Worm (Caenorhabditis elegans) whole organism, L4 larva: ENCODE measurements around the gene sec-24.1.
A peak's percentile ranks its signal among the peaks of the same experiment; 100 is the strongest.

ENCODE experiments used
- F26F4.8 ChIP-seq: fragments of 200-800 bp; sonication (Bioruptor generic); conservative IDR thresholded peaks from 2 replicates; pipeline ENCODE4 v1.3.6; 2022; ENCODE audit warnings: missing genetic modification characterization, missing compliant biosample characterization
- F49E8.2 ChIP-seq: sonication (generic microtip); optimal IDR thresholded peaks from 2 replicates; lab custom pipeline; 2016; ENCODE audit warnings: missing compliant biosample characterization, mild to moderate bottlenecking, missing genetic modification characterization, borderline replicate concordance
- T20F7.1 ChIP-seq: fragments of 200-800 bp; sonication (Bioruptor generic); optimal IDR thresholded peaks from 2 replicates; lab custom pipeline; 2018; ENCODE audit warnings: mild to moderate bottlenecking, missing genetic modification characterization, missing compliant biosample characterization
- Y48G9A.11 ChIP-seq: fragments of 200-800 bp; sonication (Bioruptor generic); IDR thresholded peaks from 2 replicates; pipeline ENCODE4 v1.3.6; 2022; ENCODE audit warnings: missing genetic modification reagents, missing genetic modification characterization, missing compliant biosample characterization
- ZK337.2 ChIP-seq: fragments of 200-800 bp; sonication (Bioruptor generic); IDR thresholded peaks from 2 replicates; pipeline ENCODE4 v1.3.6; 2022; ENCODE audit warnings: missing genetic modification reagents, missing genetic modification characterization, missing compliant biosample characterization
- ZK546.5 ChIP-seq, 2 experiments: sonication (generic microtip); optimal IDR thresholded peaks; 2 replicates each; lab custom pipeline; 2017; ENCODE audit warnings: missing biosample characterization in 2 of 2, missing genetic modification characterization in 2 of 2
- aha-1 ChIP-seq: fragments of 150-350 bp; peaks from one replicate; lab custom pipeline; 2014; ENCODE audit warnings: missing biosample characterization, missing genetic modification characterization
- aly-2 ChIP-seq: sonication (generic microtip); optimal IDR thresholded peaks from 2 replicates; lab custom pipeline; 2018; ENCODE audit warnings: missing biosample characterization, missing genetic modification characterization
- ama-1 ChIP-seq: fragments of 150-350 bp; optimal IDR thresholded peaks from 2 replicates; lab custom pipeline; 2014; ENCODE audit warnings: inconsistent platforms, mixed read lengths
- ceh-82 ChIP-seq: sonication (generic microtip); optimal IDR thresholded peaks from 2 replicates; lab custom pipeline; 2017; ENCODE audit warnings: missing biosample characterization, missing genetic modification characterization
- daf-12 ChIP-seq: fragments of 150-350 bp; optimal IDR thresholded peaks from 2 replicates; lab custom pipeline; 2014; ENCODE audit warnings: missing biosample characterization, missing genetic modification reagents, missing genetic modification characterization
- daf-16 ChIP-seq, 3 experiments: sonication (generic microtip); optimal IDR thresholded peaks; 2 replicates each; lab custom pipeline; 2016 to 2017; ENCODE audit warnings: missing genetic modification characterization in 3 of 3, missing genetic modification reagents in 3 of 3, mild to moderate bottlenecking in 2 of 3, missing compliant biosample characterization in 2 of 3, missing biosample characterization in 1 of 3, moderate library complexity in 1 of 3
- daf-19 ChIP-seq: fragments of 200-800 bp; sonication (Bioruptor generic); conservative IDR thresholded peaks from 2 replicates; pipeline ENCODE4 v1.3.6; 2022; ENCODE audit warnings: missing genetic modification characterization, missing compliant biosample characterization
- dmd-6 ChIP-seq: fragments of 200-800 bp; sonication (Bioruptor generic); IDR thresholded peaks from 2 replicates; pipeline ENCODE4 v1.3.6; 2022; ENCODE audit warnings: missing genetic modification reagents, missing genetic modification characterization, missing compliant biosample characterization
- dmd-9 ChIP-seq: fragments of 200-800 bp; sonication (Bioruptor generic); IDR thresholded peaks from 2 replicates; pipeline ENCODE4 v1.3.6; 2022; ENCODE audit warnings: missing genetic modification reagents, missing genetic modification characterization, missing compliant biosample characterization
- dpl-1 ChIP-seq: fragments of 150-350 bp; optimal IDR thresholded peaks from 2 replicates; lab custom pipeline; 2014; ENCODE audit warnings: missing biosample characterization, missing genetic modification reagents, missing genetic modification characterization
- egl-27 ChIP-seq: sonication (generic microtip); optimal IDR thresholded peaks from 3 replicates; lab custom pipeline; 2017; ENCODE audit warnings: missing biosample characterization, missing genetic modification reagents, missing genetic modification characterization
- fos-1 ChIP-seq: fragments of 150-350 bp; optimal IDR thresholded peaks from 2 replicates; lab custom pipeline; 2014; ENCODE audit warnings: missing biosample characterization, missing genetic modification characterization
- gei-8 ChIP-seq: fragments of 200-800 bp; sonication (Bioruptor generic); optimal IDR thresholded peaks from 2 replicates; lab custom pipeline; 2018; ENCODE audit warnings: mild to moderate bottlenecking, missing genetic modification characterization, missing compliant biosample characterization
- lin-13 ChIP-seq: fragments of 150-350 bp; optimal IDR thresholded peaks from 2 replicates; lab custom pipeline; 2014; ENCODE audit warnings: missing biosample characterization, missing genetic modification reagents, missing genetic modification characterization
- lir-3 ChIP-seq: sonication (generic microtip); optimal IDR thresholded peaks from 2 replicates; lab custom pipeline; 2016; ENCODE audit warnings: mild to moderate bottlenecking, missing genetic modification characterization, missing compliant biosample characterization
- mdl-1 ChIP-seq, 2 experiments: fragments of 150-350 bp in 1 of 2; sonication (generic microtip) in 1 of 2; optimal IDR thresholded peaks; 2 replicates each; lab custom pipeline; 2014 to 2017; ENCODE audit warnings: missing biosample characterization in 2 of 2, missing genetic modification characterization in 2 of 2
- nhr-10 ChIP-seq: fragments of 150-350 bp; optimal IDR thresholded peaks from 2 replicates; lab custom pipeline; 2014; ENCODE audit warnings: missing biosample characterization, missing genetic modification characterization
- nhr-28 ChIP-seq: fragments of 150-350 bp; optimal IDR thresholded peaks from 2 replicates; lab custom pipeline; 2014; ENCODE audit warnings: missing biosample characterization, missing genetic modification characterization
- pha-4 ChIP-seq, 2 experiments: fragments of 150-350 bp in 1 of 2; fragments of 200-800 bp in 1 of 2; sonication (Bioruptor generic) in 1 of 2; IDR thresholded peaks in 1 of 2; optimal IDR thresholded peaks in 1 of 2; 2 replicates each; pipeline versions ENCODE4 v1.3.6 to Lab custom; 2014 to 2022; ENCODE audit warnings: missing genetic modification characterization in 2 of 2, missing genetic modification reagents in 2 of 2, missing biosample characterization in 1 of 2, missing compliant biosample characterization in 1 of 2
- set-16 ChIP-seq: fragments of 200-800 bp; sonication (Bioruptor generic); IDR thresholded peaks from 2 replicates; pipeline ENCODE4 v1.3.6; 2022; ENCODE audit warnings: missing genetic modification reagents, missing genetic modification characterization, missing compliant biosample characterization
- snpc-4 ChIP-seq: fragments of 150-350 bp; optimal IDR thresholded peaks from 2 replicates; lab custom pipeline; 2014; ENCODE audit warnings: missing biosample characterization, missing genetic modification characterization
- tra-1 ChIP-seq: fragments of 200-800 bp; sonication (Bioruptor generic); IDR thresholded peaks from 2 replicates; pipeline ENCODE4 v1.3.6; 2022; ENCODE audit warnings: missing genetic modification reagents, missing genetic modification characterization, missing compliant biosample characterization
- unc-62 ChIP-seq, 3 experiments: fragments of 150-350 bp in 1 of 3; sonication (generic microtip); optimal IDR thresholded peaks in 2 of 3; peaks in 1 of 3; 1 replicate in 1 of 3; 2 replicates in 2 of 3; lab custom pipeline; 2014 to 2017; ENCODE audit warnings: missing biosample characterization in 3 of 3, missing genetic modification characterization in 3 of 3, missing genetic modification reagents in 3 of 3, missing genotype in 1 of 3
- vab-7 ChIP-seq: fragments of 200-800 bp; sonication (Bioruptor generic); IDR thresholded peaks from 2 replicates; pipeline ENCODE4 v1.3.6; 2022; ENCODE audit warnings: missing genetic modification reagents, missing genetic modification characterization, missing compliant biosample characterization
- ztf-7 ChIP-seq: fragments of 150-350 bp; optimal IDR thresholded peaks from 2 replicates; lab custom pipeline; 2014; ENCODE audit warnings: missing biosample characterization, missing genetic modification characterization

Gene sec-24.1

ce11 chrIV:11569795-11570194, 3.8 kb upstream of the sec-24.1 start:
- TF ChIP-seq aha-1 (tag; lab: Kevin White, UChicago) (peak; percentile 3), nhr-28 (tag; lab: Kevin White, UChicago) (no peak)

- TF ChIP-seq mdl-1 (tag; optimal IDR thresholded peaks at IDR 0.05; lab: Kevin White, UChicago), result no peak
- TF ChIP-seq dmd-9 (GFP tag; lab: Robert Waterston, UW), result no peak
- no peak for TF ChIP-seq daf-16 (GFP tag; optimal IDR thresholded peaks at IDR 0.05; lab: Kevin White, UChicago)
- TF ChIP-seq daf-16 (tag; optimal IDR thresholded peaks at IDR 0.05; lab: Kevin White, UChicago), result peak; percentile 8
- peak in 1 of 2 experiments; percentile 96 for TF ChIP-seq unc-62 (GFP tag; optimal IDR thresholded peaks at IDR 0.05 in 1 of 2; lab: Kevin White, UChicago)
- TF ChIP-seq unc-62 (tag; optimal IDR thresholded peaks at IDR 0.05; lab: Kevin White, UChicago), result no peak
- peak; percentile 22 for TF ChIP-seq aha-1 (tag; lab: Kevin White, UChicago)
- TF ChIP-seq daf-19 (GFP tag; lab: Robert Waterston, UW), result no peak
- TF ChIP-seq, all 104 proteins: peak for 3
These were observed 2.4 kb upstream of the sec-24.1 start for ce11 chrIV:11568249-11568940.

- TF ChIP-seq F26F4.8 (no peak), Y48G9A.11 (0 out of 2 replicates have a peak, but pooled peaks have one; percentile 14), aha-1 (tag; lab: Kevin White, UChicago) (peak; percentile 0), set-16 (GFP tag; lab: Robert Waterston, UW) (peak; percentile 96), ztf-7 (no peak)
These were observed 972 bp downstream of the sec-24.1 start for ce11 chrIV:11565022-11565421.

DNA sequence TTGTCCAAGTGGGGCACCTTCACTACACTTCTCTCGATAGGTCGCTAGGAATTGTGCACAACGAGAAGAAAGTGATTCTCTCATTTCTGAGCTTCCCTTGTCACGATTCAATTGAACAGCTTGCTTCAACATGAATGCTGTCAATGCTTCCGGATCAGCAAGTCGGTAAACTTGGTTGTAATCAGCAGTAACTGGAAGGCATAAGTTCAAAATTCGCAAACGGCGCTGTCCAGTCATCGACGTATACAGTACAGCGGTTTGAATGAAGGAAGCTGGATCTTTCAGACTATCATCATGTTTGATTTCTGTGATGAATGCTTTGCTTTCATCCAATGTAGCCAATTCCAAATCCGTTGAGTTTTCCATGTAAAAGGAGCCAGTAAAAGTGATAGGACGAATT, 2.9 kb downstream of the sec-24.1 start:
- TF ChIP-seq aly-2 (tag; lab: Kevin White, UChicago), result no peak
- TF ChIP-seq nhr-10 (tag; lab: Kevin White, UChicago), result no peak
- no peak for TF ChIP-seq fos-1
- no peak for TF ChIP-seq ZK546.5 (tag; optimal IDR thresholded peaks at IDR 0.05; lab: Kevin White, UChicago)
- TF ChIP-seq unc-62 (GFP tag; optimal IDR thresholded peaks at IDR 0.05 in 1 of 2; lab: Kevin White, UChicago), result no peak
- TF ChIP-seq unc-62 (tag; optimal IDR thresholded peaks at IDR 0.05; lab: Kevin White, UChicago), result no peak
- peak; percentile 94 for TF ChIP-seq aha-1 (tag; lab: Kevin White, UChicago)

DNA sequence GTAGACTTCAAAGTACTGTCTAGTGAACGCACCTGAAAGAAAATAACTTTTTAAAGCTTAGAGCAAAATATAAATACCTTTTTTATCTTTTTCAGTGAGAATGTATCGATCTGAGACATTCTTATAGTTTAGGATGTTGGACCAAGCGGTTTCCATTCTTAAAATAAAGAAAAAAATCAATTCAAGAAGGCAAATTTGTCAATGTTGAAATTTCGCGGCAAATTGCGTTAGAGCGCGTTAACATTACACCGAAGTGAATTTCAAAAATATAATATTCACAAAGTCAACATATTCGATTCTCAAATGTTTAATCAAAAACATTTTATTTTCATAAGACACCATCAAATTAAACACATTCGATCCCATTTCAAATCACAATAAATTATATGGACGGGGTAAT, 4.3 kb downstream of the sec-24.1 start, which contains the start of gene F12F6.7:
TSS of gene F12F6.7 (minus strand) at position 157 of the 400 bp plus-strand sequence.
- no peak for TF ChIP-seq daf-19 (GFP tag; lab: Robert Waterston, UW)
- TF ChIP-seq daf-12 (tag; lab: Kevin White, UChicago), result no peak
- no peak for TF ChIP-seq dmd-6 (GFP tag; lab: Robert Waterston, UW)
- peak; percentile 21 for TF ChIP-seq dpl-1
- TF ChIP-seq lin-13, result no peak
- no peak for TF ChIP-seq pha-4 (GFP tag; IDR thresholded peaks at IDR 0.05; lab: Robert Waterston, UW)
- no peak for TF ChIP-seq pha-4 (tag; optimal IDR thresholded peaks at IDR 0.05; lab: Kevin White, UChicago)
- peak; percentile 28 for TF ChIP-seq F49E8.2 (tag; lab: Kevin White, UChicago)
- TF ChIP-seq tra-1 (GFP tag; lab: Robert Waterston, UW), result no peak
- no peak for TF ChIP-seq gei-8 (GFP tag; lab: Kevin White, UChicago)
- TF ChIP-seq ama-1 (lab: Kevin White, UChicago), result peak; percentile 6
- TF ChIP-seq ceh-82 (tag; lab: Kevin White, UChicago), result no peak
- peak; percentile 13 for TF ChIP-seq aha-1 (tag; lab: Kevin White, UChicago)
- no peak for TF ChIP-seq mdl-1 (tag; optimal IDR thresholded peaks at IDR 0.05; lab: Kevin White, UChicago)
- TF ChIP-seq unc-62 (GFP tag; optimal IDR thresholded peaks at IDR 0.05 in 1 of 2; lab: Kevin White, UChicago), result no peak
- no peak for TF ChIP-seq unc-62 (tag; optimal IDR thresholded peaks at IDR 0.05; lab: Kevin White, UChicago)
- peak; percentile 1 for TF ChIP-seq T20F7.1 (GFP tag; lab: Kevin White, UChicago)
- no peak for TF ChIP-seq ZK337.2 (GFP tag; lab: Robert Waterston, UW)
- TF ChIP-seq snpc-4, result no peak
- no peak for TF ChIP-seq egl-27 (tag; lab: Kevin White, UChicago)
- no peak for TF ChIP-seq vab-7 (GFP tag; lab: Robert Waterston, UW)
- no peak for TF ChIP-seq lir-3 (tag; lab: Kevin White, UChicago)
